Fruit fly (Drosophila melanogaster) whole organism, pupa: Measurements from ENCODE around the gene CG11714.

Experiments used
- CG10348 ChIP-seq: fragments of 200-800 bp; sonication (Bioruptor generic); IDR thresholded peaks from 2 replicates; pipeline ENCODE4 v1.3.6; 2022; ENCODE audit warnings: missing biosample characterization, missing genetic modification characterization
- CG12605 ChIP-seq: fragments of 200-800 bp; sonication (Bioruptor generic); IDR thresholded peaks from 2 replicates; pipeline ENCODE4 v1.3.6; 2022; ENCODE audit warnings: missing biosample characterization, missing genetic modification characterization
- CG13204 ChIP-seq: fragments of 200-800 bp; sonication (Bioruptor generic); optimal IDR thresholded peaks from 2 replicates; lab custom pipeline; 2018; ENCODE audit warnings: missing biosample characterization, mild to moderate bottlenecking, missing genetic modification characterization, moderate library complexity
- CG14655 ChIP-seq: fragments of 200-800 bp; sonication (Bioruptor generic); optimal IDR thresholded peaks from 3 replicates; lab custom pipeline; 2017; ENCODE audit warnings: mild to moderate bottlenecking, missing biosample characterization, missing genetic modification reagents, missing genetic modification characterization
- CG15710 ChIP-seq: fragments of 200-800 bp; sonication (Bioruptor generic); optimal IDR thresholded peaks from 2 replicates; lab custom pipeline; 2018; ENCODE audit warnings: missing biosample characterization, mild to moderate bottlenecking, missing genetic modification characterization, moderate library complexity
- CG17806 ChIP-seq: fragments of 200-800 bp; sonication (Bioruptor generic); optimal IDR thresholded peaks from 2 replicates; lab custom pipeline; 2018; ENCODE audit warnings: missing biosample characterization, mild to moderate bottlenecking, missing genetic modification characterization, moderate library complexity
- CG32121 ChIP-seq: fragments of 200-800 bp; sonication (Bioruptor generic); IDR thresholded peaks from 2 replicates; pipeline ENCODE4 v1.3.6; 2022; ENCODE audit warnings: missing biosample characterization, missing genetic modification characterization
- CG34367 ChIP-seq: fragments of 200-800 bp; sonication (Bioruptor generic); optimal IDR thresholded peaks from 2 replicates; lab custom pipeline; 2018; ENCODE audit warnings: missing biosample characterization, mild to moderate bottlenecking, missing genetic modification characterization
- CG4496 ChIP-seq: fragments of 200-800 bp; sonication (Bioruptor generic); IDR thresholded peaks from 3 replicates; pipeline ENCODE4 v1.3.6; 2022; ENCODE audit warnings: missing biosample characterization, missing genetic modification characterization
- CG8159 ChIP-seq: fragments of 200-800 bp; sonication (Bioruptor generic); optimal IDR thresholded peaks from 3 replicates; lab custom pipeline; 2018; ENCODE audit warnings: missing biosample characterization, mild to moderate bottlenecking, missing genetic modification characterization, moderate library complexity
- CG8301 ChIP-seq: fragments of 200-800 bp; sonication (Bioruptor generic); optimal IDR thresholded peaks from 2 replicates; lab custom pipeline; 2018; ENCODE audit warnings: missing biosample characterization, mild to moderate bottlenecking, missing genetic modification characterization
- CG9948 ChIP-seq: fragments of 200-800 bp; sonication (Bioruptor generic); optimal IDR thresholded peaks from 2 replicates; lab custom pipeline; 2018; ENCODE audit warnings: missing biosample characterization, mild to moderate bottlenecking, missing genetic modification characterization, moderate library complexity
- D1 ChIP-seq: fragments of 200-800 bp; sonication (Bioruptor generic); optimal IDR thresholded peaks from 2 replicates; lab custom pipeline; 2018; ENCODE audit warnings: missing biosample characterization, mild to moderate bottlenecking, missing genetic modification characterization, moderate library complexity
- EcR ChIP-seq: fragments of 200-800 bp; sonication (Bioruptor generic); optimal IDR thresholded peaks from 3 replicates; lab custom pipeline; 2019; ENCODE audit warnings: missing biosample characterization, missing genetic modification characterization, mild to moderate bottlenecking, moderate library complexity, missing genetic modification reagents
- Ets98B ChIP-seq: fragments of 200-800 bp; sonication (Bioruptor generic); IDR thresholded peaks from 2 replicates; pipeline ENCODE4 v1.3.6; 2022; ENCODE audit warnings: missing biosample characterization, missing genetic modification characterization
- Pif1A ChIP-seq: fragments of 200-800 bp; sonication (Bioruptor generic); optimal IDR thresholded peaks from 3 replicates; lab custom pipeline; 2016; ENCODE audit warnings: missing biosample characterization, missing genetic modification characterization
- Pif1B ChIP-seq: fragments of 200-800 bp; sonication (Bioruptor generic); optimal IDR thresholded peaks from 3 replicates; lab custom pipeline; 2016; ENCODE audit warnings: missing biosample characterization, missing genetic modification characterization
- Snoo ChIP-seq: fragments of 200-800 bp; sonication (Bioruptor generic); optimal IDR thresholded peaks from 3 replicates; lab custom pipeline; 2017; ENCODE audit warnings: missing biosample characterization, mild to moderate bottlenecking, missing genetic modification characterization, inconsistent platforms
- fd96Ca ChIP-seq: fragments of 200-800 bp; sonication (Bioruptor generic); IDR thresholded peaks from 3 replicates; pipeline ENCODE4 v1.3.6; 2022; ENCODE audit warnings: missing biosample characterization, missing genetic modification characterization
- gl ChIP-seq: fragments of 200-800 bp; sonication (Bioruptor generic); optimal IDR thresholded peaks from 2 replicates; lab custom pipeline; 2018; ENCODE audit warnings: missing biosample characterization, mild to moderate bottlenecking, missing genetic modification characterization
- rn ChIP-seq: fragments of 200-800 bp; sonication (Bioruptor generic); IDR thresholded peaks from 2 replicates; pipeline ENCODE4 v1.3.6; 2022; ENCODE audit warnings: missing biosample characterization, missing genetic modification characterization

The CG11714 gene

DNA sequence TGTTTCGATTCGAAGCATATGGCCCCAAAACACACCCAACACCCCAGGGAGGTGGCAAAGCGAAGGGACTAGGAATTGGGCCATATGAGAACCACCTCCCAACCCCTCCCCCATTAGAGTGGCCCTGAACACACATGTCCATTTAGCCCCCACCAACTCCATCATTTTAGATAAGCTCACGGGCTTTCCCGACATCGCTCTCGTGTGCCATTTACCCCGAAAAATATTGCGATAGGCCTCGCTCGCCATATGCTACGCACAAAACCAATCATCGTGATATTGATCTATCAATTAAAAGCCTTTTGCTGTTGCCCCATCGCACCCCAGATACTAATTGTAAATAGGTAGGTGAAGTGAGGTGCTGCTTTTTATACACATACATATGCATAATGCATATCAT lies 7.9 kb upstream of the CG11714 start:
- TF ChIP-seq CG10348 (GFP tag; lab: Robert Waterston, UW), result no peak
- no peak for TF ChIP-seq CG13204
- TF ChIP-seq CG4496 (GFP tag; lab: Robert Waterston, UW), result no peak
- TF ChIP-seq rn (GFP tag; lab: Robert Waterston, UW), result no peak
- TF ChIP-seq EcR (GFP tag; lab: Kevin White, UChicago), result no peak
- no peak for TF ChIP-seq Snoo (tag; lab: Kevin White, UChicago)
- TF ChIP-seq D1 (tag; lab: Kevin White, UChicago), result no peak

dm6 chr3L:11529707-11530106 lies 7.2 kb upstream of the CG11714 start:
- TF ChIP-seq CG12605 (GFP tag; lab: Robert Waterston, UW), result no peak
- TF ChIP-seq CG34367 (tag; lab: Kevin White, UChicago), result no peak
- no peak for TF ChIP-seq Pif1A
- no peak for TF ChIP-seq rn (GFP tag; lab: Robert Waterston, UW)
- no peak for TF ChIP-seq CG4496 (GFP tag; lab: Robert Waterston, UW)
- no peak for TF ChIP-seq Ets98B (GFP tag; lab: Robert Waterston, UW)

dm6 chr3L:11528397-11528923 lies 5.9 kb upstream of the CG11714 start:
- TF ChIP-seq CG4496 (GFP tag; lab: Robert Waterston, UW), result no peak

DNA sequence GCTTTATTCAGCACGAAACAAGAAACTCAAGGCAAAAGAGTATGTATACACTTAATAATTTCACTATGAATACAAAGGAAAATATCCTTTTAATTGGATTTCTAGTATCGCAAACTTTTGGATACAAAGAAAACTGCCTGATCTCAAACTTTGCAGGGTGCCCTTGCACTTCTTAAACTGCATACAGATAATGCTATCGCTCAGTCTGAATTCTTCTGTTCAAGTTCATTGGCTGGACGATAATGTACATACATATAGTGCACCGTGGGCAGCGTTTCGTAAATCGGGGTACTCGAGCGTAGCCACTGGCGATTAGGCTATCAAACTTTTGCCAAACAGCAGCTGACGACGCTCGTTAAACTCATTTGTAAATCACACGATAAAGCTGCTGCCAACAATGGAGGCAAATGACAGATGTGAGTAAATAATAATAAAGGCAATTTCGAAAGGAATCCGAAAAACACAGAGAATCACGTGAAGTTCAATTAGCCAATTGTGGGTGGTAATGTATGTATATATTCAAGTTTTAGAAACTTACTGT lies 4.2 kb upstream of the CG11714 start:
- TF ChIP-seq EcR (GFP tag; lab: Kevin White, UChicago) (peak; percentile 51), fd96Ca (no peak)

- TF ChIP-seq rn (GFP tag; lab: Robert Waterston, UW) (no peak), CG32121 (GFP tag; lab: Robert Waterston, UW) (no peak), CG13204 (no peak), EcR (GFP tag; lab: Kevin White, UChicago) (peak; percentile 27), CG34367 (tag; lab: Kevin White, UChicago) (no peak)
Measured at dm6 chr3L:11525765-11526164, 3.3 kb upstream of the CG11714 start.

DNA sequence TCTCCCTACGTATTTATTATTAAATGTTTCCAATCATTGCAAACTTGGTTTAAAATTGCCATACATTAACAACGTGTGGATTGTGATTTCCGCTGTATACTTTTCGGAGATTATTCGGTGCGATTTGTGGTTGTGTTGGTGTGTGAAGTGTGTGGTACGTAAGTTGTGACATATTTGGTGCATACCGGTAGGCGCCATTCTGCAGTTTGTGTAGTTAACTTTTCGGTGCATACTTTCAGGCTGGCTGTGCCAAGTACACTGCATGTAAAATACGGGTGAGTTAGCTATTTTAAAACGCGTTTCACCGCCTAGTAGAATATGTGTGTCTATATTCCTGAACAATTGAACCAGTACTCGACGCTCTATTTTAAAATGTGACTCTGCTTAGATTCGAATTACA lies 773 bp upstream of the CG11714 start:
- TF ChIP-seq CG32121 (GFP tag; lab: Robert Waterston, UW) (no peak), EcR (GFP tag; lab: Kevin White, UChicago) (no peak), Snoo (tag; lab: Kevin White, UChicago) (no peak), Pif1A (no peak), fd96Ca (no peak), CG4496 (GFP tag; lab: Robert Waterston, UW) (no peak), CG10348 (GFP tag; lab: Robert Waterston, UW) (no peak), rn (GFP tag; lab: Robert Waterston, UW) (no peak), CG12605 (GFP tag; lab: Robert Waterston, UW) (no peak), CG14655 (GFP tag; lab: Kevin White, UChicago) (no peak), CG17806 (tag; lab: Kevin White, UChicago) (no peak), Pif1B (no peak), CG8301 (no peak), CG34367 (tag; lab: Kevin White, UChicago) (no peak), Ets98B (GFP tag; lab: Robert Waterston, UW) (no peak)

DNA sequence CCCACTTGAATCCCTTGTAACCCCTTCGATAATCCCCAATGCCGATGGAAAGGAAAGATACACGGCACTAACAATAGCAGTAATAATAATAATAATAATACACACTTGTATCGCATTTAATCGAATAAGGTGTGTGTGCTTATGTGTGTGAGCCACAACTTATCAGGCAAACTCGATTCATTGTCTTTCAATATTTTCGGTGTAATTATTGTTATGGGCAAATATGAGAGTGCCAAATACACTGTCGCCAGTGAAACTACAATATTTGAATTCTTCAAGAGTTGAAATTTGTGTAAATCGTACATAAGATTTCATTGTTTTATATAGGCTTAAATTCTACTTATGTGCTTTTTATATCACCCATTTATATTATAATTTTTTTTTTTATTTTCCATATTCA lies 6.3 kb downstream of the CG11714 start:
- TF ChIP-seq CG12605 (GFP tag; lab: Robert Waterston, UW) (no peak), gl (tag; lab: Kevin White, UChicago) (no peak), CG34367 (tag; lab: Kevin White, UChicago) (no peak), rn (GFP tag; lab: Robert Waterston, UW) (no peak), CG17806 (tag; lab: Kevin White, UChicago) (no peak), CG15710 (tag; lab: Kevin White, UChicago) (no peak), Ets98B (GFP tag; lab: Robert Waterston, UW) (no peak), CG8159 (tag; lab: Kevin White, UChicago) (no peak)

dm6 chr3L:11515349-11516079 lies 7.0 kb downstream of the CG11714 start:
- TF ChIP-seq CG15710 (tag; lab: Kevin White, UChicago), result no peak
- no peak for TF ChIP-seq Pif1A
- no peak for TF ChIP-seq CG12605 (GFP tag; lab: Robert Waterston, UW)
- TF ChIP-seq CG9948 (tag; lab: Kevin White, UChicago), result no peak
- no peak for TF ChIP-seq CG13204
